Comparison of ENCODE assay signal across 3 fruit fly cellular contexts in genomic region chr3L:8751262-8751661, dm6.
TF ChIP-seq lines count a peak whose summit lies in the region.

No protein-coding gene starts in this region.

- TF ChIP-seq CTCF in whole organism, embryonic (GFP tag; optimal IDR thresholded peaks at IDR 0.05; lab: Kevin White, UChicago): no peak

TF ChIP-seq in whole organism, embryonic, 481 proteins besides CTCF, POLR2A, EP300 and RAD21 (continues in another document):
- no peak for TF ChIP-seq NK7.1 (GFP tag; optimal IDR thresholded peaks at IDR 0.05; lab: Kevin White, UChicago)
- TF ChIP-seq tio (GFP tag; optimal IDR thresholded peaks at IDR 0.05; lab: Kevin White, UChicago): peak; percentile 15
- TF ChIP-seq CG13296 (GFP tag; optimal IDR thresholded peaks at IDR 0.05; lab: Kevin White, UChicago): no peak
- no peak for TF ChIP-seq Ets97D (GFP tag; optimal IDR thresholded peaks at IDR 0.05; lab: Kevin White, UChicago)
- peak; percentile 64; the same call in 1 of the 2 replicates for TF ChIP-seq Ada2b (GFP tag; IDR thresholded peaks at IDR 0.05; lab: Robert Waterston, UW)
- no peak for TF ChIP-seq dati (GFP tag; IDR thresholded peaks at IDR 0.05; lab: Robert Waterston, UW)
- no peak for TF ChIP-seq slp2 (GFP tag; optimal IDR thresholded peaks at IDR 0.05; lab: Kevin White, UChicago)
- no peak for TF ChIP-seq Adf1 (GFP tag; IDR thresholded peaks at IDR 0.05; lab: Robert Waterston, UW)
- peak; percentile 2 for TF ChIP-seq Mad (GFP tag; optimal IDR thresholded peaks at IDR 0.05; lab: Kevin White, UChicago)
- TF ChIP-seq br (optimal IDR thresholded peaks at IDR 0.05; lab: Kevin White, UChicago): no peak
- TF ChIP-seq lab (GFP tag; optimal IDR thresholded peaks at IDR 0.05; lab: Kevin White, UChicago): peak; percentile 54
- TF ChIP-seq sens-2 (GFP tag; IDR thresholded peaks at IDR 0.05; lab: Robert Waterston, UW): peak; percentile 49; the same call in 1 of the 2 replicates
- TF ChIP-seq Antp (GFP tag; optimal IDR thresholded peaks at IDR 0.05; lab: Kevin White, UChicago): no peak
- TF ChIP-seq insv (GFP tag; optimal IDR thresholded peaks at IDR 0.05; lab: Kevin White, UChicago): no peak
- TF ChIP-seq HmgZ (tag; optimal IDR thresholded peaks at IDR 0.05; lab: Kevin White, UChicago): no peak
- no peak for TF ChIP-seq bowl (GFP tag; IDR thresholded peaks at IDR 0.05; lab: Robert Waterston, UW)
- no peak for TF ChIP-seq CG6683 (GFP tag; optimal IDR thresholded peaks at IDR 0.05; lab: Kevin White, UChicago)
- no peak for TF ChIP-seq Usf (GFP tag; optimal IDR thresholded peaks at IDR 0.05; lab: Kevin White, UChicago)
- peak; percentile 23 for TF ChIP-seq CG8944 (GFP tag; optimal IDR thresholded peaks at IDR 0.05; lab: Kevin White, UChicago)
- TF ChIP-seq CG2129 (GFP tag; IDR thresholded peaks at IDR 0.05; lab: Robert Waterston, UW; ENCODE audit: partially characterized antibody): no peak
- peak; percentile 27 for TF ChIP-seq CG9437 (GFP tag; optimal IDR thresholded peaks at IDR 0.05; lab: Kevin White, UChicago)
- peak; percentile 4 for TF ChIP-seq CG8281 (tag; optimal IDR thresholded peaks at IDR 0.05; lab: Kevin White, UChicago)
- no peak for TF ChIP-seq Lpt (GFP tag; optimal IDR thresholded peaks at IDR 0.05; lab: Kevin White, UChicago)
- peak; percentile 44 for TF ChIP-seq D19A (tag; optimal IDR thresholded peaks at IDR 0.05; lab: Kevin White, UChicago)
- TF ChIP-seq HHEX (GFP tag; optimal IDR thresholded peaks at IDR 0.05; lab: Kevin White, UChicago): peak; percentile 44
- TF ChIP-seq al (GFP tag; IDR thresholded peaks at IDR 0.05; lab: Robert Waterston, UW): no peak
- TF ChIP-seq otp (GFP tag; IDR thresholded peaks at IDR 0.05; lab: Robert Waterston, UW): peak; percentile 74; the same call in 2 of the 3 replicates
- TF ChIP-seq sna (GFP tag; IDR thresholded peaks at IDR 0.05; lab: Robert Waterston, UW; ENCODE audit: partially characterized antibody): no peak
- no peak for TF ChIP-seq wek (GFP tag; optimal IDR thresholded peaks at IDR 0.05; lab: Kevin White, UChicago)
- no peak for TF ChIP-seq hth (optimal IDR thresholded peaks at IDR 0.05; lab: Kevin White, UChicago)
- no peak for TF ChIP-seq YL-1 (GFP tag; optimal IDR thresholded peaks at IDR 0.05; lab: Kevin White, UChicago)

TF ChIP-seq in whole organism, prepupa, 60 proteins besides CTCF, POLR2A, EP300 and RAD21 (continues in another document):
- peak; percentile 38 for TF ChIP-seq dac (GFP tag; optimal IDR thresholded peaks at IDR 0.05; lab: Kevin White, UChicago)
- TF ChIP-seq ss (GFP tag; optimal IDR thresholded peaks at IDR 0.05; lab: Kevin White, UChicago): no peak
- TF ChIP-seq net (GFP tag; optimal IDR thresholded peaks at IDR 0.05; lab: Kevin White, UChicago): no peak
- peak; percentile 81 for TF ChIP-seq CG15336 (GFP tag; IDR thresholded peaks at IDR 0.05; lab: Robert Waterston, UW)
- TF ChIP-seq CG10669 (GFP tag; optimal IDR thresholded peaks at IDR 0.05; lab: Kevin White, UChicago): no peak
- TF ChIP-seq CG6276 (GFP tag; optimal IDR thresholded peaks at IDR 0.05; lab: Kevin White, UChicago): peak; percentile 71
- TF ChIP-seq Hr4 (GFP tag; optimal IDR thresholded peaks at IDR 0.05; lab: Kevin White, UChicago): peak; percentile 57
- TF ChIP-seq fd59A (GFP tag; optimal IDR thresholded peaks at IDR 0.05; lab: Kevin White, UChicago): no peak
- peak; percentile 4 for TF ChIP-seq Sox15 (GFP tag; optimal IDR thresholded peaks at IDR 0.05; lab: Kevin White, UChicago)
- peak; percentile 18 for TF ChIP-seq achi (GFP tag; optimal IDR thresholded peaks at IDR 0.05; lab: Kevin White, UChicago)
- peak; percentile 57 for TF ChIP-seq Eip78C (GFP tag; lab: Kevin White, UChicago)
- peak; percentile 77 for TF ChIP-seq CG8119 (GFP tag; IDR thresholded peaks at IDR 0.05; lab: Robert Waterston, UW)
- no peak for TF ChIP-seq Blimp-1 (GFP tag; optimal IDR thresholded peaks at IDR 0.05; lab: Kevin White, UChicago)
- TF ChIP-seq CG4318 (GFP tag; optimal IDR thresholded peaks at IDR 0.05; lab: Kevin White, UChicago): peak; percentile 22
- no peak for TF ChIP-seq Sox102F (GFP tag; optimal IDR thresholded peaks at IDR 0.05; lab: Kevin White, UChicago)
- TF ChIP-seq spab (GFP tag; optimal IDR thresholded peaks at IDR 0.05; lab: Kevin White, UChicago): no peak
- TF ChIP-seq lz (GFP tag; optimal IDR thresholded peaks at IDR 0.05; lab: Kevin White, UChicago): no peak
- no peak for TF ChIP-seq Hr38 (GFP tag; optimal IDR thresholded peaks at IDR 0.05; lab: Kevin White, UChicago)
- TF ChIP-seq CG6163 (GFP tag; IDR thresholded peaks at IDR 0.05; lab: Robert Waterston, UW): peak; percentile 70
- peak; percentile 77 for TF ChIP-seq eg (GFP tag; IDR thresholded peaks at IDR 0.05; lab: Robert Waterston, UW)
- TF ChIP-seq CG10631 (GFP tag; optimal IDR thresholded peaks at IDR 0.05; lab: Kevin White, UChicago): peak; percentile 14
- TF ChIP-seq Ets21C (GFP tag; optimal IDR thresholded peaks at IDR 0.05; lab: Kevin White, UChicago): no peak
- peak; percentile 21 for TF ChIP-seq OdsH (GFP tag; optimal IDR thresholded peaks at IDR 0.05; lab: Kevin White, UChicago)
- no peak for TF ChIP-seq salr (GFP tag; optimal IDR thresholded peaks at IDR 0.05; lab: Kevin White, UChicago)
- peak; percentile 27 for TF ChIP-seq CG3919 (GFP tag; optimal IDR thresholded peaks at IDR 0.05; lab: Kevin White, UChicago)
- TF ChIP-seq Lpt (GFP tag; optimal IDR thresholded peaks at IDR 0.05; lab: Kevin White, UChicago): peak; percentile 56
- TF ChIP-seq CG32006 (GFP tag; optimal IDR thresholded peaks at IDR 0.05; lab: Kevin White, UChicago): peak; percentile 70
- peak; percentile 9 for TF ChIP-seq pdm3 (GFP tag; optimal IDR thresholded peaks at IDR 0.05; lab: Kevin White, UChicago)
- no peak for TF ChIP-seq Eip75B (GFP tag; optimal IDR thresholded peaks at IDR 0.05; lab: Kevin White, UChicago)
- TF ChIP-seq cyc (GFP tag; optimal IDR thresholded peaks at IDR 0.05; lab: Kevin White, UChicago): peak; percentile 5
- TF ChIP-seq CG8632 (GFP tag; optimal IDR thresholded peaks at IDR 0.05; lab: Kevin White, UChicago): no peak
- no peak for TF ChIP-seq CG6854 (GFP tag; optimal IDR thresholded peaks at IDR 0.05; lab: Kevin White, UChicago)
- no peak for TF ChIP-seq Hr39 (GFP tag; optimal IDR thresholded peaks at IDR 0.05; lab: Kevin White, UChicago)
- no peak for TF ChIP-seq CG34406 (GFP tag; optimal IDR thresholded peaks at IDR 0.05; lab: Kevin White, UChicago)

TF ChIP-seq in whole organism, pupa, 21 proteins besides CTCF, POLR2A, EP300 and RAD21:
- TF ChIP-seq CG32121 (GFP tag; IDR thresholded peaks at IDR 0.05; lab: Robert Waterston, UW) (peak; percentile 76), Pif1B (GFP tag; optimal IDR thresholded peaks at IDR 0.05; lab: Kevin White, UChicago) (no peak), CG4496 (GFP tag; IDR thresholded peaks at IDR 0.05; lab: Robert Waterston, UW) (peak; percentile 58; the same call in 2 of the 3 replicates), CG8301 (tag; optimal IDR thresholded peaks at IDR 0.05; lab: Kevin White, UChicago) (peak; percentile 54), rn (GFP tag; IDR thresholded peaks at IDR 0.05; lab: Robert Waterston, UW) (peak; percentile 24; the same call in 1 of the 2 replicates), D1 (tag; optimal IDR thresholded peaks at IDR 0.05; lab: Kevin White, UChicago) (no peak), CG9948 (tag; optimal IDR thresholded peaks at IDR 0.05; lab: Kevin White, UChicago) (no peak), CG14655 (GFP tag; optimal IDR thresholded peaks at IDR 0.05; lab: Kevin White, UChicago) (peak; percentile 32), Snoo (tag; optimal IDR thresholded peaks at IDR 0.05; lab: Kevin White, UChicago) (no peak), Ets98B (GFP tag; IDR thresholded peaks at IDR 0.05; lab: Robert Waterston, UW) (peak; percentile 70), fd96Ca (GFP tag; IDR thresholded peaks at IDR 0.05; lab: Robert Waterston, UW) (peak; percentile 24; the same call in 1 of the 3 replicates), CG12605 (GFP tag; IDR thresholded peaks at IDR 0.05; lab: Robert Waterston, UW) (peak; percentile 33; the same call in 1 of the 2 replicates)

Comparison
In these comparisons a context has a peak if more than half of its experiments do, and no peak if none do; other contexts are left out.
1. Of the 7 proteins assayed by ChIP-seq in both whole organism, embryonic and whole organism, prepupa: peak only in whole organism, embryonic: Blimp-1, Gug and Sox102F; only in whole organism, prepupa: Lpt; in both: none; in neither: 3.